Worm (Caenorhabditis elegans) whole organism, L1 larva: ENCODE measurements around the gene K08D8.10.

Experiments
- C04F5.9 ChIP-seq: sonication (generic microtip); optimal IDR thresholded peaks from 2 replicates; lab custom pipeline; 2016; ENCODE audit warnings: missing genetic modification characterization, missing compliant biosample characterization
- Y116A8C.19 ChIP-seq: sonication (generic microtip); optimal IDR thresholded peaks from 2 replicates; lab custom pipeline; 2016; ENCODE audit warnings: missing compliant biosample characterization, missing genetic modification characterization, borderline replicate concordance
- aly-2 ChIP-seq: fragments of 150-350 bp; optimal IDR thresholded peaks from 2 replicates; lab custom pipeline; 2014; ENCODE audit warnings: missing biosample characterization, missing genetic modification characterization
- ceh-63 ChIP-seq: fragments of 200-800 bp; sonication (Bioruptor generic); optimal IDR thresholded peaks from 2 replicates; lab custom pipeline; 2018; ENCODE audit warnings: mild to moderate bottlenecking, missing genetic modification characterization, missing compliant biosample characterization
- ceh-82 ChIP-seq, 3 experiments: fragments of 150-350 bp in 1 of 3; sonication (generic microtip) in 2 of 3; optimal IDR thresholded peaks; 2 replicates each; lab custom pipeline; 2014 to 2017; ENCODE audit warnings: missing biosample characterization in 3 of 3, missing genetic modification characterization in 3 of 3
- ceh-88 ChIP-seq: fragments of 200-800 bp; sonication (Bioruptor generic); IDR thresholded peaks from 2 replicates; pipeline ENCODE4 v1.3.6; 2022; ENCODE audit warnings: missing genetic modification characterization, missing compliant biosample characterization
- dsc-1 ChIP-seq: sonication (generic microtip); optimal IDR thresholded peaks from 2 replicates; lab custom pipeline; 2016; ENCODE audit warnings: mild to moderate bottlenecking, missing genetic modification characterization, missing compliant biosample characterization
- efl-1 ChIP-seq, 4 experiments: fragments of 150-350 bp; optimal IDR thresholded peaks in 3 of 4; peaks in 1 of 4; 1 replicate in 1 of 4; 2 replicates in 3 of 4; lab custom pipeline; 2014; ENCODE audit warnings: missing biosample characterization in 2 of 4, missing genetic modification characterization in 2 of 4, missing genetic modification reagents in 2 of 4
- efl-3 ChIP-seq: fragments of 200-800 bp; sonication (Bioruptor generic); optimal IDR thresholded peaks from 2 replicates; lab custom pipeline; 2018; ENCODE audit warnings: mild to moderate bottlenecking, missing genetic modification characterization, missing compliant biosample characterization
- elt-2 ChIP-seq: sonication (generic microtip); optimal IDR thresholded peaks from 2 replicates; lab custom pipeline; 2016; ENCODE audit warnings: missing genetic modification characterization, mild to moderate bottlenecking, inconsistent platforms, missing compliant biosample characterization, missing genetic modification reagents
- ets-5 ChIP-seq: fragments of 200-800 bp; sonication (Bioruptor generic); IDR thresholded peaks from 2 replicates; pipeline ENCODE4 v1.3.6; 2022; ENCODE audit warnings: missing genetic modification characterization, missing compliant biosample characterization
- fkh-10 ChIP-seq: sonication (generic microtip); optimal IDR thresholded peaks from 2 replicates; lab custom pipeline; 2017; ENCODE audit warnings: missing biosample characterization, missing genetic modification reagents, missing genetic modification characterization
- fos-1 ChIP-seq: fragments of 150-350 bp; optimal IDR thresholded peaks from 2 replicates; lab custom pipeline; 2014; ENCODE audit warnings: missing biosample characterization, missing genetic modification characterization
- irx-1 ChIP-seq: sonication (generic microtip); optimal IDR thresholded peaks from 2 replicates; lab custom pipeline; 2016; ENCODE audit warnings: missing genetic modification characterization, missing compliant biosample characterization
- jun-1 ChIP-seq: fragments of 150-350 bp; optimal IDR thresholded peaks from 2 replicates; lab custom pipeline; 2014; ENCODE audit warnings: missing biosample characterization, missing genetic modification reagents, missing genetic modification characterization
- lin-13 ChIP-seq: fragments of 150-350 bp; optimal IDR thresholded peaks from 2 replicates; lab custom pipeline; 2014; ENCODE audit warnings: missing biosample characterization, missing genetic modification reagents, missing genetic modification characterization
- lin-14 ChIP-seq: fragments of 200-800 bp; sonication (Bioruptor generic); optimal IDR thresholded peaks from 2 replicates; lab custom pipeline; 2018; ENCODE audit warnings: mild to moderate bottlenecking, missing genetic modification characterization, moderate library complexity, missing compliant biosample characterization
- lin-35 ChIP-seq, 2 experiments: fragments of 150-350 bp; optimal IDR thresholded peaks; 2 replicates each; lab custom pipeline; 2014; ENCODE audit warnings: missing biosample characterization in 2 of 2, missing genetic modification characterization in 2 of 2, missing genetic modification reagents in 2 of 2
- lir-3 ChIP-seq: sonication (generic microtip); optimal IDR thresholded peaks from 2 replicates; lab custom pipeline; 2016; ENCODE audit warnings: mild to moderate bottlenecking, missing genetic modification characterization, moderate library complexity, missing compliant biosample characterization; ENCODE audit not compliant: poor library complexity
- mab-9 ChIP-seq: fragments of 200-800 bp; sonication (Bioruptor generic); IDR thresholded peaks from 2 replicates; pipeline ENCODE4 v1.3.6; 2022; ENCODE audit warnings: missing genetic modification reagents, missing genetic modification characterization, missing compliant biosample characterization
- nhr-19 ChIP-seq: fragments of 200-800 bp; sonication (Bioruptor generic); conservative IDR thresholded peaks from 2 replicates; pipeline ENCODE4 v1.3.6; 2022; ENCODE audit warnings: missing genetic modification characterization, missing compliant biosample characterization
- nhr-20 ChIP-seq: sonication (generic microtip); optimal IDR thresholded peaks from 2 replicates; lab custom pipeline; 2016; ENCODE audit warnings: mild to moderate bottlenecking, missing genetic modification characterization, missing compliant biosample characterization
- nhr-28 ChIP-seq: fragments of 150-350 bp; optimal IDR thresholded peaks from 2 replicates; lab custom pipeline; 2014; ENCODE audit warnings: missing biosample characterization, missing genetic modification characterization
- nhr-47 ChIP-seq: sonication (generic microtip); optimal IDR thresholded peaks from 2 replicates; lab custom pipeline; 2016; ENCODE audit warnings: mild to moderate bottlenecking, missing genetic modification characterization, moderate library complexity, missing compliant biosample characterization
- nhr-90 ChIP-seq: sonication (generic microtip); optimal IDR thresholded peaks from 2 replicates; lab custom pipeline; 2016; ENCODE audit warnings: mild to moderate bottlenecking, missing genetic modification characterization, missing compliant biosample characterization; ENCODE audit not compliant: poor library complexity
- snpc-4 ChIP-seq: fragments of 150-350 bp; optimal IDR thresholded peaks from 2 replicates; lab custom pipeline; 2014; ENCODE audit warnings: missing biosample characterization, missing genetic modification characterization
- sox-4 ChIP-seq: sonication (generic microtip); optimal IDR thresholded peaks from 2 replicates; lab custom pipeline; 2016; ENCODE audit warnings: missing genetic modification characterization, missing compliant biosample characterization
- sup-37 ChIP-seq: fragments of 200-800 bp; sonication (Bioruptor generic); optimal IDR thresholded peaks from 2 replicates; lab custom pipeline; 2018; ENCODE audit warnings: mild to moderate bottlenecking, missing genetic modification characterization, missing compliant biosample characterization
- unc-62 ChIP-seq: fragments of 150-350 bp; optimal IDR thresholded peaks from 2 replicates; lab custom pipeline; 2014; ENCODE audit warnings: missing biosample characterization, missing genetic modification reagents, missing genetic modification characterization
- vab-15 ChIP-seq: sonication (generic microtip); optimal IDR thresholded peaks from 2 replicates; lab custom pipeline; 2017; ENCODE audit warnings: missing genotype, mild to moderate bottlenecking, missing genetic modification characterization, missing compliant biosample characterization
- xbp-1 ChIP-seq: sonication (generic microtip); optimal IDR thresholded peaks from 2 replicates; lab custom pipeline; 2016; ENCODE audit warnings: missing genetic modification characterization, missing compliant biosample characterization
- ztf-4 ChIP-seq: fragments of 150-350 bp; optimal IDR thresholded peaks from 2 replicates; lab custom pipeline; 2014; ENCODE audit warnings: missing biosample characterization, missing genetic modification characterization

K08D8.10 gene

DNA sequence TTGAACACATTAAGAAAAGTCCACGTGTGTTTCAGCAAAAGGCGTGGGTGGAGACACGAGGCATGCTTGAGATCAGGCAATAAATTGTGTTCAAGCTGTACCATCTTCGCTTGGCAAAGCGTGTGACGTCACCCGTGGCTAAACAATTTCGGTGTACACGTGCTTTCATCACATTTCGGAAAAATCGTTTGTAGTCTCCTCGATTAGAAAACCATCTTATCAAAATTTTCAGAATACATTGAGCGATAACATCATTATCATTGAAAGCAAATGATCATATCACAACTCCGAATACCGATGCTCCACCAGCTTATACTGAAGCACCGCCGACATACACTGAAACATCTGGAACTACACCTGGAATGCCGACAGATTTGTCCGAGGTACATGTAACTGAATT, 1.2 kb downstream of the K08D8.10 start:
- no peak for TF ChIP-seq ets-5
- TF ChIP-seq lin-35 (GFP tag; optimal IDR thresholded peaks at IDR 0.05; lab: Kevin White, UChicago): peak in 1 of 2 experiments; percentile 15
- peak; percentile 83 for TF ChIP-seq elt-2 (tag; lab: Kevin White, UChicago)

DNA sequence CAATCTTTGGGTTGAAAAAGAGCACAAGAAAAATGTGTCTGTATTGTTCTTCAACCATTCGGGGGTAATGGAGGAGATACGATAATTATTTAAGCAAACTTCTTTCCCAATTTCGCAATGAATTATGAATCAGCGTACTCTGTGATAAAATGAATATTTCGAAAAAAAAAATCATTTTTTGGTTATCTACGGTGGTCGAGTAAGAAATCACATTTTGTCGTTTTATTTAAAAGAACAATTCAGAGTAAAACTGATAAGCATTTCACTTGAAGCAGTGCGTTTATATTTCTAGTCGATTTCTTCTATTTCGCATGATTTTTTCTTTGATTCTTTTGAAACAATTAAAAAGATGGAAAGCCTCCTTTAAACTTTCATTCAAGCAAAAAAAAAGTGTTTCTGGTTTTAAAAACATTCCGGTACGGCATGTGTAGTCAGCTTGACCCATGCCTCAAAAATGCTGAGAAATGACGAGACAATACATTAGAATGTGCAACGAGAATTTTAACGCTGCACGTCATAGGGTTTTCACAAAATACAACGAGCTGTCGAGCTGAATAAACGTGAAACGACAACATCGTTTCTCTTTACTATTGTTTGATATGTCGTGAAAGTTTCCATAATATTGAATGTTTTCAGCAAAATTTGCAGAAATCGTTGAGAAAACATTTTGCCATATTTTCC, 2.2 kb downstream of the K08D8.10 start, which contains the start of gene K08D8.2:
Gene K08D8.2 (plus strand): TSS at position 631 of the 681 bp plus-strand sequence.
- no peak for TF ChIP-seq fos-1 (tag; lab: Kevin White, UChicago)
- peak; percentile 49 for TF ChIP-seq elt-2 (tag; lab: Kevin White, UChicago)
- TF ChIP-seq, all 84 proteins: peak for 1

DNA sequence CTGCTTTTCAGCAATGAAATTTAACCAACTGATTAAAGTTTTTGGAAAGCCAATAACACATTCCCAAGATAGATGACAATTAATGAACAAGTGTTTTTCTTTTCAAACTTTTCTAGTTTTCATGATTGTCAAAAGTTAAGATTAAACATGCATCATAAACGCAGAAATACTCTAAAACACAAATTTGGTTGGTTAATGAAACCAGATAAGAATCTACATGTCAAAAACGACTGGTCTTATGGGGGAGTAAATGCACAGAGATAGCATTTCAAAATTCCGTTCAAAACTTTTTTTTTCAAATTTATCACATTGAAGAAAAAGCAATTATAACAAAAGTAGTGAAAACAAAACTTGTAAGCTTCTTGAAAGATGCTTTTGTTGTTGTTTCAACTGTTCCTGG, 3.3 kb downstream of the K08D8.10 start:
- no peak for TF ChIP-seq fkh-10 (GFP tag; lab: Kevin White, UChicago)
- no peak for TF ChIP-seq efl-1 (optimal IDR thresholded peaks at IDR 0.05; lab: Kevin White, UChicago)
- no peak for TF ChIP-seq efl-1 (GFP tag; optimal IDR thresholded peaks at IDR 0.05 in 1 of 2; lab: Kevin White, UChicago)
- TF ChIP-seq sup-37 (GFP tag; lab: Kevin White, UChicago): no peak
- TF ChIP-seq lin-13 (GFP tag; lab: Kevin White, UChicago): no peak
- no peak for TF ChIP-seq ceh-88 (GFP tag; lab: Robert Waterston, UW)
- TF ChIP-seq aly-2: no peak
- no peak for TF ChIP-seq ceh-82 (tag; optimal IDR thresholded peaks at IDR 0.05; lab: Kevin White, UChicago)
- TF ChIP-seq nhr-90 (tag; lab: Kevin White, UChicago): no peak
- no peak for TF ChIP-seq lir-3 (tag; lab: Kevin White, UChicago)
- no peak for TF ChIP-seq unc-62
- no peak for TF ChIP-seq ztf-4 (tag; lab: Kevin White, UChicago)
- no peak for TF ChIP-seq sox-4 (tag; lab: Kevin White, UChicago)
- TF ChIP-seq xbp-1: no peak
- no peak for TF ChIP-seq irx-1
- TF ChIP-seq nhr-47: no peak
- TF ChIP-seq nhr-28 (tag; lab: Kevin White, UChicago): no peak
- no peak for TF ChIP-seq mab-9 (GFP tag; lab: Robert Waterston, UW)
- no peak for TF ChIP-seq Y116A8C.19 (tag; lab: Kevin White, UChicago)
- TF ChIP-seq jun-1 (tag; lab: Kevin White, UChicago): no peak
- TF ChIP-seq C04F5.9 (tag; lab: Kevin White, UChicago): no peak

- no peak for TF ChIP-seq xbp-1
- no peak for TF ChIP-seq vab-15 (tag; lab: Kevin White, UChicago)
- peak; percentile 11 for TF ChIP-seq nhr-20 (tag; lab: Kevin White, UChicago)
- TF ChIP-seq lin-14 (GFP tag; lab: Kevin White, UChicago): no peak
- TF ChIP-seq elt-2 (tag; lab: Kevin White, UChicago): peak; percentile 86
- TF ChIP-seq snpc-4 (tag; lab: Kevin White, UChicago): no peak
- no peak for TF ChIP-seq ceh-63 (GFP tag; lab: Kevin White, UChicago)
- TF ChIP-seq efl-1 (optimal IDR thresholded peaks at IDR 0.05; lab: Kevin White, UChicago): no peak
- no peak for TF ChIP-seq efl-1 (GFP tag; optimal IDR thresholded peaks at IDR 0.05 in 1 of 2; lab: Kevin White, UChicago)
- no peak for TF ChIP-seq ceh-88 (GFP tag; lab: Robert Waterston, UW)
- peak in 1 of 2 experiments; percentile 16 for TF ChIP-seq lin-35 (GFP tag; optimal IDR thresholded peaks at IDR 0.05; lab: Kevin White, UChicago)
- no peak for TF ChIP-seq dsc-1 (tag; lab: Kevin White, UChicago)
- TF ChIP-seq unc-62: no peak
- no peak for TF ChIP-seq nhr-19 (GFP tag; lab: Robert Waterston, UW)
- TF ChIP-seq efl-3 (GFP tag; lab: Kevin White, UChicago): no peak
- TF ChIP-seq, all 84 proteins: peak for 3
These were observed 6.2 kb downstream of the K08D8.10 start, which contains the start of gene K08D8.3 for ce11 chrIV:12906529-12906928. Gene K08D8.3, minus strand, starts transcription at chrIV:12906659.
